Worm (Caenorhabditis elegans): ENCODE measurements around the gene M110.9.

DNA sequence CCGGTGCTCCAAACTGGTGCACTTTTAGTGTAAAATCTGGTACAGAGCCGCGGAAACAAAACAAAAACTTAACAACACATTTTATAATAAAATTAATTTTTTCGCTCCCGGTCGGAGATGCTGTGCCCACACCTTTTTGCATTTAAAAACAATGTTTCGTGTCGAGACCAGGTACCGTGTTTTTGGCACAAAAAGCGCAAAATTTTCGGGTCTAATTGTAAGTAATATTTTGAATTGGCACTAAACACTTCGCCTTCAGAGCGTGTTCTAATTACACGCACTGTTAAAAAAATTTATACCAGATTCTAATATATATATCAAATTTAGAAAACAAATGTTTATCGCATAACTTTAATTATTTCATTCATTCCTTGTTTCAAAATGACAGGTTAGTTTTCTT, 49.6 kb upstream of the M110.9 start, which contains the start of gene dylt-3:
- no peak for TF ChIP-seq unc-39 (tag; optimal IDR thresholded peaks at IDR 0.05)
- TF ChIP-seq egl-27 (tag; optimal IDR thresholded peaks at IDR 0.05): no peak
- no peak for TF ChIP-seq skn-1 (tag; optimal IDR thresholded peaks at IDR 0.05)
- TF ChIP-seq lin-39 (tag; optimal IDR thresholded peaks at IDR 0.05): no peak
- TF ChIP-seq unc-62 (GFP tag; optimal IDR thresholded peaks at IDR 0.05): no peak
- no peak for TF ChIP-seq ceh-82 (tag; optimal IDR thresholded peaks at IDR 0.05)
- no peak for TF ChIP-seq mdl-1 (tag; optimal IDR thresholded peaks at IDR 0.05)
- no peak for TF ChIP-seq pqm-1 (tag; optimal IDR thresholded peaks at IDR 0.05)
- no peak for TF ChIP-seq ama-1 (optimal IDR thresholded peaks at IDR 0.05)

All from whole organism, L3 larva.